Worm (Caenorhabditis elegans): ENCODE results near the gene F46F2.5.

The F46F2.5 gene

DNA sequence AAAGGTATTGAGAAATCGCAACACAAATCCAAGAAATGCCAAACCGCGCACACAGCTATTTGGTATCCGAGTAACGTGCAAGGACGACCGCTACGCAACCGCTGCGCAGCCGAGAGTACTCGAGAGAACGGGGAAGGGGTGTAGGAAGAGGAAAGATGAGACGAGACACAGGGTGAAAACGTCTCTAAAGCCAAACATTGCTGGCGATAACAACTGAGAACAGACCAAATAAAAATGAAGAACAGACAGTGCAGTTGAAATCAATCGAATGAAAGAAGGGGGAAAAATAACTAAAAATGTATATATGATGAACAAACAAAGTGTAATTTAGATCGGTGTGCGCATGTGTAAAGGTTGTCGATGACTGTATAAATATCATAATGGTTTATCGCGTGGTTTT is 18.7 kb downstream of the F46F2.5 start (continued):
- TF ChIP-seq him-1 (tag; optimal IDR thresholded peaks at IDR 0.05) (no peak), chd-7 (tag; optimal IDR thresholded peaks at IDR 0.05) (no peak), xnd-1 (tag; optimal IDR thresholded peaks at IDR 0.05) (no peak), nfya-2 (GFP tag; IDR thresholded peaks at IDR 0.05) (no peak), atf-7 (tag; optimal IDR thresholded peaks at IDR 0.05) (no peak), ekl-4 (GFP tag; IDR thresholded peaks at IDR 0.05) (no peak), somi-1 (GFP tag; optimal IDR thresholded peaks at IDR 0.05) (no peak), lin-40 (tag; optimal IDR thresholded peaks at IDR 0.05) (no peak), rcor-1 (GFP tag; IDR thresholded peaks at IDR 0.05) (no peak), zfh-2 (GFP tag; conservative IDR thresholded peaks at IDR 0.05) (peak; percentile 52; the same call in 1 of the 2 replicates), F23B12.7 (tag; optimal IDR thresholded peaks at IDR 0.05; ENCODE audit: insufficient read depth) (peak; percentile 47), rec-8 (tag; optimal IDR thresholded peaks at IDR 0.05) (no peak), B0261.1 (tag; optimal IDR thresholded peaks at IDR 0.05) (no peak), ztf-25 (GFP tag; IDR thresholded peaks at IDR 0.05) (no peak), F52B5.7 (tag; optimal IDR thresholded peaks at IDR 0.05) (no peak), nfyb-1 (GFP tag; IDR thresholded peaks at IDR 0.05) (no peak), snpc-3.4 (tag; optimal IDR thresholded peaks at IDR 0.05) (no peak)

DNA sequence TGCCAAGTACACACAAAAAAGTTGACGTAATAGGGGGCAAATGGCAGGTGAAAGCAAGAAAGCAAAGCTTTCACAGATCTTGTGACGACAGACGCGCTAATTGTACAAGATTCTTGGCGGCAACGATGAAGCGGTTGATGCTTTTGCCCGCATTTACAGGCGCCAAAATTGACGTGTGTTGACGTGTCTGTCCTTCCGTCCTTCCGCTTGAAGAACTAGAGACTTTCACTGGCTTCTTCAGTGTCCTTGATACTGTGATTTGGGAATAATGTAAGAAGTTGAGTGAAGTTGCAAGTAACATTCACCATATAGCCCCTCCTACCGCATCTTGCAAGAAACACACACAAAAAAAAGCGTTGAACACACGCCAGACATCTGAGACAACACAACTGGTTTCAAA is 21.2 kb downstream of the F46F2.5 start, which contains the start of gene jud-4:
Gene jud-4 (plus strand): TSS at position 376 of the 400 bp plus-strand sequence.
- TF ChIP-seq pha-4 (tag; optimal IDR thresholded peaks at IDR 0.05) (no peak), madf-8 (GFP tag; conservative IDR thresholded peaks at IDR 0.05) (no peak), atf-7 (tag; optimal IDR thresholded peaks at IDR 0.05) (no peak), attf-6 (GFP tag; IDR thresholded peaks at IDR 0.05) (no peak), B0019.2 (GFP tag; conservative IDR thresholded peaks at IDR 0.05) (no peak), nhr-90 (tag; optimal IDR thresholded peaks at IDR 0.05) (no peak), lsy-27 (tag; optimal IDR thresholded peaks at IDR 0.05; ENCODE audit: borderline replicate concordance, insufficient read depth) (no peak), ccch-3 (GFP tag; optimal IDR thresholded peaks at IDR 0.05) (no peak)

DNA sequence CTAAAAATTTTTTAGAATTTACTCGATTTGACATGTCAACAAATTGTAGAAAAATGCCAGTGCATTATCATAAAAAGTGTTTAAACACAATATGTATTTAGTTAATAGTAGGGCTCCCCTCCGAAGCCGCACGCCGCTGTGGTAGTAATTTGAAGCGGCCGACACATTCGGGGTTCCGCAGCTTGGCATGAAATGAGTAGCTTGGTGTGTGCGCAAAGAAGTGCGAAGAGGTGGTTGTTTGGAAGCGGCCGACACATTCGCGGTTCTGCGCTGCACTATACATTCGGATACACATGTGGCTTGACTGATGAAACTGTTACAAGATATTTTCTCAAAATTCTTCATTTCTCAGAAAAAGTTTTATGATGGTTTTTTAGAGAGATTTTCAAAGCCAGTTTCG is 23.0 kb downstream of the F46F2.5 start:
- no peak for TF ChIP-seq F22D6.2 (tag; optimal IDR thresholded peaks at IDR 0.05)
- no peak for TF ChIP-seq snpc-4 (GFP tag; optimal IDR thresholded peaks at IDR 0.05)
- TF ChIP-seq snpc-4 (tag; optimal IDR thresholded peaks at IDR 0.05) = peak in 2 of 4 experiments; percentile 73 to 87

DNA sequence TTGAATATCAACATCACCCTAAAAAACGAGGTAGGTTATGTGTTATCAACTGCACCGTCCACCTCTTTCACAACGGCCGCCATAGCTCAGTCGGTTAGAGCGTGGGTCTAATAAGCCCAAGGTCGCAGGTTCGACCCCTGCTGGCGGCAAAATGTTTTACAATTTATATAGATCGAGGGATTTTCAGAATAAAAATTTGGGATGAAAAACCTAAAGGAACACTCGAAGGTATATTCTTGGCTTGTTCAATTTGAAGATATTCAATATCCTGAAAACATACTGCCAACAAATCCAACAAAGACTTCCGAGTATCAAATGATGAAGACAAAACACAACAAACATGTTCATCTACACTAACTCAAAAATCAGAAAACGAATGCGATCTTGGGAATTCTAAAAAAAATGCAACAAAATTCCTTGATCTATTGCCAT is 34.9 kb downstream of the F46F2.5 start:
- TF ChIP-seq madf-8 (GFP tag; conservative IDR thresholded peaks at IDR 0.05) (no peak), madf-10 (tag; optimal IDR thresholded peaks at IDR 0.05) (peak; percentile 78), fkh-3 (tag; optimal IDR thresholded peaks at IDR 0.05) (peak; percentile 56), mxl-1 (tag; optimal IDR thresholded peaks at IDR 0.05) (peak; percentile 49), die-1 (tag; optimal IDR thresholded peaks at IDR 0.05) (peak; percentile 87), Y53F4B.3 (GFP tag; IDR thresholded peaks at IDR 0.05) (no peak), F52B5.7 (tag; optimal IDR thresholded peaks at IDR 0.05) (peak; percentile 45), ztf-26 (tag; optimal IDR thresholded peaks at IDR 0.05) (peak; percentile 50), K12H6.12 (tag; optimal IDR thresholded peaks at IDR 0.05) (no peak), ceh-79 (tag; optimal IDR thresholded peaks at IDR 0.05) (peak; percentile 82), ztf-28 (GFP tag; IDR thresholded peaks at IDR 0.05) (peak; percentile 69; the same call in 1 of the 2 replicates), xnd-1 (tag; optimal IDR thresholded peaks at IDR 0.05) (no peak), K11D2.4 (GFP tag; IDR thresholded peaks at IDR 0.05) (no peak), let-607 (tag; optimal IDR thresholded peaks at IDR 0.05) (peak; percentile 20 to 74), snpc-4 (GFP tag; optimal IDR thresholded peaks at IDR 0.05) (peak; percentile 89), snpc-4 (tag; optimal IDR thresholded peaks at IDR 0.05) (peak; percentile 69 to 89 (median 79)), snpc-1.1 (tag; optimal IDR thresholded peaks at IDR 0.05; ENCODE audit: insufficient read depth) (peak; percentile 84), C17E4.6 (GFP tag; IDR thresholded peaks at IDR 0.05) (no peak), attf-6 (GFP tag; IDR thresholded peaks at IDR 0.05) (no peak), hmg-1.2 (GFP tag; IDR thresholded peaks at IDR 0.05) (peak; percentile 68), Y56A3A.18 (GFP tag; IDR thresholded peaks at IDR 0.05) (peak; percentile 69), cebp-2 (GFP tag; IDR thresholded peaks at IDR 0.05) (no peak), nhr-90 (tag; optimal IDR thresholded peaks at IDR 0.05) (peak; percentile 87)

All from whole organism, young adult.